Worm (Caenorhabditis elegans) whole organism, early embryonic: Measurements from ENCODE around the gene K06A4.6.

ENCODE experiments used
- B0310.2 ChIP-seq: sonication (generic microtip); optimal IDR thresholded peaks from 2 replicates; lab custom pipeline; 2016; ENCODE audit warnings: mild to moderate bottlenecking, missing genetic modification characterization, missing compliant biosample characterization
- F13C5.2 ChIP-seq: sonication (generic microtip); optimal IDR thresholded peaks from 2 replicates; lab custom pipeline; 2017; ENCODE audit warnings: mild to moderate bottlenecking, missing genetic modification characterization, inconsistent platforms, missing compliant biosample characterization
- aly-1 ChIP-seq: sonication (generic microtip); optimal IDR thresholded peaks from 2 replicates; lab custom pipeline; 2016; ENCODE audit warnings: missing genetic modification characterization, missing compliant biosample characterization
- ama-1 ChIP-seq: fragments of 150-350 bp; optimal IDR thresholded peaks from 2 replicates; lab custom pipeline; 2014
- ceh-13 ChIP-seq: fragments of 200-800 bp; sonication (Bioruptor generic); optimal IDR thresholded peaks from 2 replicates; lab custom pipeline; 2018; ENCODE audit warnings: mild to moderate bottlenecking, missing genetic modification characterization, missing compliant biosample characterization
- ceh-36 ChIP-seq: sonication (generic microtip); optimal IDR thresholded peaks from 2 replicates; lab custom pipeline; 2016; ENCODE audit warnings: missing genetic modification characterization, inconsistent platforms, missing compliant biosample characterization
- ets-7 ChIP-seq: sonication (generic microtip); optimal IDR thresholded peaks from 2 replicates; lab custom pipeline; 2016; ENCODE audit warnings: missing genotype, missing genetic modification characterization, missing compliant biosample characterization
- flt-1 ChIP-seq: fragments of 200-800 bp; sonication (Bioruptor generic); IDR thresholded peaks from 2 replicates; pipeline ENCODE4 v1.3.6; 2022; ENCODE audit warnings: missing genetic modification characterization, missing compliant biosample characterization
- hmbx-1 ChIP-seq: sonication (generic microtip); optimal IDR thresholded peaks from 2 replicates; lab custom pipeline; 2016; ENCODE audit warnings: mild to moderate bottlenecking, missing genetic modification characterization, missing compliant biosample characterization
- hmg-4 ChIP-seq: fragments of 200-800 bp; sonication (Bioruptor generic); optimal IDR thresholded peaks from 2 replicates; lab custom pipeline; 2018; ENCODE audit warnings: mild to moderate bottlenecking, missing genetic modification characterization, missing compliant biosample characterization
- hnd-1 ChIP-seq: sonication (generic microtip); optimal IDR thresholded peaks from 2 replicates; lab custom pipeline; 2016; ENCODE audit warnings: missing genetic modification characterization, missing compliant biosample characterization
- pes-1 ChIP-seq: fragments of 200-800 bp; sonication (Bioruptor generic); IDR thresholded peaks from 2 replicates; pipeline ENCODE4 v1.3.6; 2022; ENCODE audit warnings: missing genetic modification reagents, missing genetic modification characterization, missing compliant biosample characterization
- scrt-1 ChIP-seq: fragments of 200-800 bp; sonication (Bioruptor generic); IDR thresholded peaks from 2 replicates; pipeline ENCODE4 v1.3.6; 2022; ENCODE audit warnings: missing genetic modification characterization, missing compliant biosample characterization
- sea-1 ChIP-seq: fragments of 200-800 bp; sonication (Bioruptor generic); conservative IDR thresholded peaks from 2 replicates; pipeline ENCODE4 v1.3.6; 2022; ENCODE audit warnings: missing genetic modification characterization, missing compliant biosample characterization
- tbx-11 ChIP-seq: fragments of 200-800 bp; sonication (Bioruptor generic); IDR thresholded peaks from 2 replicates; pipeline ENCODE4 v1.3.6; 2022; ENCODE audit warnings: missing genetic modification characterization, missing compliant biosample characterization
- tbx-37 ChIP-seq: fragments of 200-800 bp; sonication (Bioruptor generic); conservative IDR thresholded peaks from 2 replicates; pipeline ENCODE4 v1.3.6; 2022; ENCODE audit warnings: missing genetic modification reagents, missing genetic modification characterization, missing compliant biosample characterization
- tra-4 ChIP-seq: sonication (generic microtip); optimal IDR thresholded peaks from 2 replicates; lab custom pipeline; 2017; ENCODE audit warnings: missing genetic modification characterization, missing compliant biosample characterization

Gene K06A4.6

DNA sequence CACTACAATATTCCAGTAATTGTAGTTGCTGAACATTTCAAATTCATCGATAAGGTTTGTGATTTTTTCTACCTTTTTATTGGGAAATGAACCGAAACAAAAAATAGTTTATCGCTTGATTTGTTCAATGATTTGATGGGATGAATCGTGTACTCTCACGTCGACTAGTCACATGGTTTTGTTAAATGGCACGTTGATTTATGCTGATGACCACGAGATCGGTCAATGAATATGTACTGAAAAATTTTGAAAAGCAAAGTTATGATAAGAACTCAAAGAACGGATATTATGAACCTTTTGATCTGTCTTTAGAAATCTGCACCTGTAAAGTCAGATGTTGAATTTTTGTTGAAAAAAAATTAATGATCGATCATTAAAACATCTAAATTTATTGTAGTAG lies 35.8 kb upstream of the K06A4.6 start:
- TF ChIP-seq tbx-37 (GFP tag; lab: Robert Waterston, UW) (no peak), F13C5.2 (tag; lab: Kevin White, UChicago) (no peak), aly-1 (tag; lab: Kevin White, UChicago) (no peak), hmbx-1 (tag; lab: Kevin White, UChicago) (no peak), scrt-1 (GFP tag; lab: Robert Waterston, UW) (no peak), flt-1 (no peak), hnd-1 (tag; lab: Kevin White, UChicago) (no peak), tra-4 (tag; lab: Kevin White, UChicago) (no peak), hmg-4 (no peak), tbx-11 (GFP tag; lab: Robert Waterston, UW) (no peak), pes-1 (GFP tag; lab: Robert Waterston, UW) (no peak), ceh-13 (GFP tag; lab: Kevin White, UChicago) (no peak), ets-7 (tag; lab: Kevin White, UChicago) (no peak), ama-1 (lab: Kevin White, UChicago) (no peak), sea-1 (no peak), ceh-36 (no peak), B0310.2 (no peak)

DNA sequence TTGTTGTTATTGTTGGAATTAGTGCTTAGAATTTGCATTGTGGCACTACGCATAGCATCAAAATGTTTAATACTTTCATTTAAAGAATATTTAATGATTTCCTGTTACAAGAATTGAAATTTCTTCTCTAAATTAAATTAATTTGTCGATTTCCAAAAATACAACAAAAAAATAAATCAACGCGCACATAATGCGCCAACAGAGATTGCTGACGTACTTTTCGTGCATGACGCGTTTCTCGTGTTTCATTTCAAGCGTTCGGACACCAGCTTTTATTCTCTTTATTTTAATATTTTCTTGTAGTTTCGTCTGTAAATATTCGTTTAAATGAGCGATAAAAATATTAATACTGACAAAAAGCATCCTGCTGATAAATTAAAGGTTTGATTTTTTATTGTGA lies 33.1 kb upstream of the K06A4.6 start, which contains the start of gene eif-2Bdelta:
Gene eif-2Bdelta (plus strand): TSS at position 235 of the 400 bp plus-strand sequence.
- no peak for TF ChIP-seq hnd-1 (tag; lab: Kevin White, UChicago)
- TF ChIP-seq tra-4 (tag; lab: Kevin White, UChicago): no peak
- TF ChIP-seq F13C5.2 (tag; lab: Kevin White, UChicago): no peak
- TF ChIP-seq aly-1 (tag; lab: Kevin White, UChicago): no peak
- no peak for TF ChIP-seq tbx-11 (GFP tag; lab: Robert Waterston, UW)
- no peak for TF ChIP-seq ets-7 (tag; lab: Kevin White, UChicago)
- no peak for TF ChIP-seq tbx-37 (GFP tag; lab: Robert Waterston, UW)
- TF ChIP-seq hmg-4: no peak
- TF ChIP-seq ceh-36: no peak
- TF ChIP-seq sea-1: no peak
- no peak for TF ChIP-seq ama-1 (lab: Kevin White, UChicago)
- TF ChIP-seq hmbx-1 (tag; lab: Kevin White, UChicago): no peak
- no peak for TF ChIP-seq flt-1
- TF ChIP-seq pes-1 (GFP tag; lab: Robert Waterston, UW): no peak
- no peak for TF ChIP-seq ceh-13 (GFP tag; lab: Kevin White, UChicago)
- no peak for TF ChIP-seq scrt-1 (GFP tag; lab: Robert Waterston, UW)

DNA sequence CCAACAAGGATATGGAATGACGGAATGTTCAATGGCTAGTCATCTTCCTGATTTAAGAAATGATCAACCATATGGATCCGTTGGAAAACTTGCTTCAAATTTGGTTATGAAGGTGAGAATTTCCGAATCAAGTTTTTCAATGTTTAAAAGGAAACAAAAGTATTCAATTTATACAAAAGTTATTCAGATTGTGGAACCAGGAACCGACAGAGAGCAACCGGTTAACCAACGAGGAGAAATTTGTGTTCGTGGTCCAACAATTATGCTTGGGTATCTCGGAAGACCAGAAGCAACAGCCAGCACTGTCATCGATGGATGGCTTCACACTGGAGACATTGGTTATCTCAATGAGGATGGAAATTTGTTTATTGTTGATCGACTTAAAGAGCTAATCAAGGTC lies 29.1 kb upstream of the K06A4.6 start:
- TF ChIP-seq ceh-13 (GFP tag; lab: Kevin White, UChicago) (no peak), B0310.2 (no peak), tbx-11 (GFP tag; lab: Robert Waterston, UW) (no peak)

DNA sequence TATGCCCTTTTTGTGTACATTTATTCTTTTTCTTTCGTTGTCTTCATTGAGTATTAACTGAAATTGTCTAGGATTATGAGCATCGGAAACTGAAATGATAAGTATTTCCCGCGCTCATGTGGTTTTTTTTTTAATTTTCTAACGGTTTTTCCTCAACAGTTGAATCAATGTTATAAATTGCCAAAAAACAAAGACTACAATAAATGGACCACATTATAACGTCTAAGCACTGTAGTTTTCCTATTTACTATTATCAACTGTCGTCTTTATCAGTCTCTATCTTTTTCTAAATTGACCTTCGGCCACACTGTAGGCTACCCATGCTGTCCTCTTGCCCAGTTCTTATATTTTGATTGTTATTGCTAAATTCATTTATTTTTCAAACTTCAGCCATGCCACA lies 27.3 kb upstream of the K06A4.6 start, which contains the start of gene acs-14:
Gene acs-14 (plus strand): TSS at position 391 of the 400 bp plus-strand sequence.
- TF ChIP-seq ama-1 (lab: Kevin White, UChicago) (no peak), pes-1 (GFP tag; lab: Robert Waterston, UW) (no peak), hmbx-1 (tag; lab: Kevin White, UChicago) (no peak), tbx-11 (GFP tag; lab: Robert Waterston, UW) (no peak), ets-7 (tag; lab: Kevin White, UChicago) (no peak), sea-1 (no peak), ceh-36 (no peak), aly-1 (tag; lab: Kevin White, UChicago) (no peak), B0310.2 (no peak), ceh-13 (GFP tag; lab: Kevin White, UChicago) (no peak), tra-4 (tag; lab: Kevin White, UChicago) (no peak), scrt-1 (GFP tag; lab: Robert Waterston, UW) (no peak), tbx-37 (GFP tag; lab: Robert Waterston, UW) (no peak), hnd-1 (tag; lab: Kevin White, UChicago) (no peak), flt-1 (no peak)

DNA sequence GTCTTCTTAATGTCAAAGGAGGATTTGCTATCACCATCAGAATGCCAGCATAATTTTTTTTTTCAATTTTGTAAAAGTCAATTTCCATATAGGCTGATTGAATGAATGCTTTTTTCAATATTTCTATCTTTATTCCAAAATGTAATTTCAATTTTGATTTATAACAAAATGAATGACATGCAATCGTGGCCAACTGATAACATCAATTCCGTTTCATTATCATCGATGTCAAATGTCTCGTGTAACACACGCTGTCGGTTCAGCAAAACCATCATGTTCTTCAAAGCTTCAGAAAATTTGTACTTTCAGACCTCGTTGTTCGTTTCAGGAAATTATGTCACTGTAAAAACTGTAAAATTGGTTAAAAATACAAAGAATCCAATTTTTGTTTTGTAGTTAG lies 26.5 kb upstream of the K06A4.6 start:
- TF ChIP-seq B0310.2: no peak
- no peak for TF ChIP-seq tbx-37 (GFP tag; lab: Robert Waterston, UW)
- no peak for TF ChIP-seq hmg-4
- no peak for TF ChIP-seq ceh-36
- TF ChIP-seq pes-1 (GFP tag; lab: Robert Waterston, UW): no peak
- no peak for TF ChIP-seq flt-1
- TF ChIP-seq F13C5.2 (tag; lab: Kevin White, UChicago): no peak
- no peak for TF ChIP-seq ama-1 (lab: Kevin White, UChicago)
- no peak for TF ChIP-seq sea-1
- TF ChIP-seq hmbx-1 (tag; lab: Kevin White, UChicago): no peak
- no peak for TF ChIP-seq tra-4 (tag; lab: Kevin White, UChicago)
- no peak for TF ChIP-seq scrt-1 (GFP tag; lab: Robert Waterston, UW)
- no peak for TF ChIP-seq ets-7 (tag; lab: Kevin White, UChicago)
- no peak for TF ChIP-seq ceh-13 (GFP tag; lab: Kevin White, UChicago)
- TF ChIP-seq tbx-11 (GFP tag; lab: Robert Waterston, UW): no peak
- TF ChIP-seq hnd-1 (tag; lab: Kevin White, UChicago): no peak

DNA sequence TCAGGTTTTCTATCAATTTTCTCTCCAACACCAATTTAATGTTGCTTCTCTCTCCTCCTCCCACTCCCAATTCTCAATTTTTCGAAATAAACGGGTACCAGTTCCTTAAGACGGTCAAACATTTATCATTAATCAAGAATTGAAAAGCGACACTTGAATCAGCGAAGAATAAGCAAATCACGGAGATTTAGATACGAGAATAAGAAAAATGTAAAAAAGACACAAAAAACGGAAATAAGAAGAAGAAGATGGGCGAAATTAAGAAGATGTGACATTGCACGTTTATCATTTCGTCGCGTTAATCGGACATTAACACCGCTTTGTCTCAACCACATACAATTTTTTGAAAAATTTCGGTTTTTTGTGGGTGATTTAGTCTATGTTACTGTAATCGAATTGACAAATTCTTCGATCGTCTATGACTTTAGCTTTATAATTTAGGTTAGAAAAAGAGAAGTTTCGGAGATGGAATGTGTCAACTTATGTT lies 24.1 kb upstream of the K06A4.6 start, which contains the start of gene haao-1:
Gene haao-1 (plus strand): TSS at position 437 of the 487 bp plus-strand sequence.
- TF ChIP-seq pes-1 (GFP tag; lab: Robert Waterston, UW) (no peak), flt-1 (no peak), hnd-1 (tag; lab: Kevin White, UChicago) (no peak), tbx-37 (GFP tag; lab: Robert Waterston, UW) (no peak), sea-1 (no peak), B0310.2 (no peak), ceh-13 (GFP tag; lab: Kevin White, UChicago) (no peak), tbx-11 (GFP tag; lab: Robert Waterston, UW) (no peak), ceh-36 (no peak), hmbx-1 (tag; lab: Kevin White, UChicago) (no peak), ets-7 (tag; lab: Kevin White, UChicago) (no peak), tra-4 (tag; lab: Kevin White, UChicago) (no peak), hmg-4 (no peak), scrt-1 (GFP tag; lab: Robert Waterston, UW) (no peak), ama-1 (lab: Kevin White, UChicago) (no peak)
